Worm (Caenorhabditis elegans): ENCODE results near the gene C53A3.3.

Gene C53A3.3

DNA sequence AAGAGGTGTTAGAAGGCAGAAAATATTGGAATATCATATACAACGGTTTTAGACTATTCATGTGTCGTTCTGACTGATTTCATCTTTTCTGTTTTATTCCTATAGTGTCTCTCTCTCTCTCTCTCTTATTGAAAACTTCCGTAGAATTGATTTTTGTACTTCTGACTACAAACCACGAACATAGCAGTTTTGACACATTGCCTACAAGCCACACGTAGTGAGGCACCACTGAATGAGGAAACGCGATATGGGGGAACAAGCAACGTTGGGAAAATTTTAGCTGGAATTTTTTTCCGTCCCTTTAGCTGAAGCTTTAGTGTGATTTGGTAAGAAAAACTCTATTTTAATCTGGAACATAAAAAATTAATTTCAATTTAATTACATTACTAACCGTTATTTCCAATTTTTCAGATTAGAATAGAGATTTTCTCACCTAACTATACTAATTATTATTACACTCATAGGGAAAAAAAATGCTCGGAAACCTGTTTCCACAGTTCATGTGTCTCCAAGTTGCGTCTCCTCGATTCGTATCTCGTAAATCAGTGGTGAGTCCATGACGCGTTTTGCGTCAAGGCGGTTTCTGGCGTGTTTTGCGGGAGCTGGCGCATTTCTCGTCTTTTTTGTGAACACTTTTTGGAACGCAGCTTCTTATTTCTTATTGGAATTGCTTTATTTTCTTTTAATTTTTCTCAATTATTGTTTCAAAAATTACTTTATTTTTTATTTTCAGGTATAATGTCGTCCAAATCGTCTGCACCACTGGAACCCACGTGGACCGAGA is 34.4 kb downstream of the C53A3.3 start, which contains the start of the genes nhr-142 and F44E7.9 (continued):
- TF ChIP-seq ceh-82 (tag; optimal IDR thresholded peaks at IDR 0.05) (peak; percentile 89 to 90 (median 90)), ets-5 (GFP tag; IDR thresholded peaks at IDR 0.05) (no peak), efl-1 (optimal IDR thresholded peaks at IDR 0.05) (peak; percentile 85 to 88), efl-1 (GFP tag; optimal IDR thresholded peaks at IDR 0.05 in 1 of 2) (peak; percentile 76 to 98), tlp-1 (tag; optimal IDR thresholded peaks at IDR 0.05) (no peak), fkh-10 (GFP tag; optimal IDR thresholded peaks at IDR 0.05) (peak; percentile 77), ceh-63 (GFP tag; optimal IDR thresholded peaks at IDR 0.05) (no peak), aly-2 (tag; optimal IDR thresholded peaks at IDR 0.05) (no peak), dpl-1 (GFP tag; optimal IDR thresholded peaks at IDR 0.05) (peak; percentile 72 to 84 (median 82)), pqm-1 (tag; optimal IDR thresholded peaks at IDR 0.05) (no peak), sup-37 (GFP tag; optimal IDR thresholded peaks at IDR 0.05) (peak; percentile 40), ztf-4 (tag; optimal IDR thresholded peaks at IDR 0.05) (peak; percentile 49), lin-14 (GFP tag; optimal IDR thresholded peaks at IDR 0.05) (peak; percentile 91), mep-1 (tag; optimal IDR thresholded peaks at IDR 0.05) (peak; percentile 91), dsc-1 (tag; optimal IDR thresholded peaks at IDR 0.05) (peak; percentile 79), ama-1 (optimal IDR thresholded peaks at IDR 0.05) (no peak), unc-30 (tag; optimal IDR thresholded peaks at IDR 0.05) (no peak), mef-2 (tag; optimal IDR thresholded peaks at IDR 0.05) (peak; percentile 51), blmp-1 (tag; optimal IDR thresholded peaks at IDR 0.05) (peak; percentile 52), fkh-4 (tag; optimal IDR thresholded peaks at IDR 0.05; ENCODE audit: borderline replicate concordance) (peak; percentile 32), fos-1 (tag; optimal IDR thresholded peaks at IDR 0.05) (peak; percentile 75), nhr-71 (tag; optimal IDR thresholded peaks at IDR 0.05) (peak; percentile 92), grh-1 (GFP tag; IDR thresholded peaks at IDR 0.05) (peak; percentile 68), zag-1 (tag; optimal IDR thresholded peaks at IDR 0.05) (no peak), ces-1 (GFP tag; optimal IDR thresholded peaks at IDR 0.05) (no peak), nhr-76 (tag; optimal IDR thresholded peaks at IDR 0.05) (no peak), nhr-28 (tag; optimal IDR thresholded peaks at IDR 0.05) (no peak), jun-1 (tag; optimal IDR thresholded peaks at IDR 0.05) (peak; percentile 64), zip-4 (GFP tag; optimal IDR thresholded peaks at IDR 0.05) (peak; percentile 38), isw-1 (GFP tag; IDR thresholded peaks at IDR 0.05) (peak; percentile 73), sptf-1 (tag; optimal IDR thresholded peaks at IDR 0.05) (no peak), hlh-4 (tag; optimal IDR thresholded peaks at IDR 0.05) (no peak), egl-27 (tag; optimal IDR thresholded peaks at IDR 0.05) (no peak), lin-39 (tag; optimal IDR thresholded peaks at IDR 0.05) (peak; percentile 60), nhr-77 (tag; optimal IDR thresholded peaks at IDR 0.05) (peak; percentile 71), lin-13 (GFP tag; optimal IDR thresholded peaks at IDR 0.05) (peak; percentile 89), ceh-88 (GFP tag; IDR thresholded peaks at IDR 0.05) (0 out of 2 replicates have a peak, but pooled peaks have one; percentile 15), elt-2 (tag; optimal IDR thresholded peaks at IDR 0.05) (peak; percentile 42), elt-3 (tag; optimal IDR thresholded peaks at IDR 0.05) (peak in 2 of 6 experiments; percentile 42 to 78), ztf-11 (tag; optimal IDR thresholded peaks at IDR 0.05) (peak in 1 of 2 experiments; percentile 75), ceh-8 (GFP tag; optimal IDR thresholded peaks at IDR 0.05) (peak; percentile 66), unc-86 (tag; optimal IDR thresholded peaks at IDR 0.05) (peak; percentile 84), Y116A8C.19 (tag; optimal IDR thresholded peaks at IDR 0.05; ENCODE audit: borderline replicate concordance) (no peak), lir-3 (tag; optimal IDR thresholded peaks at IDR 0.05; ENCODE audit: poor library complexity) (peak; percentile 70), nhr-85 (tag) (peak; percentile 94), nhr-237 (tag; optimal IDR thresholded peaks at IDR 0.05) (peak; percentile 64), nhr-90 (tag; optimal IDR thresholded peaks at IDR 0.05; ENCODE audit: poor library complexity) (peak; percentile 90), nhr-20 (tag; optimal IDR thresholded peaks at IDR 0.05) (peak; percentile 90), mdl-1 (tag; optimal IDR thresholded peaks at IDR 0.05) (peak in 1 of 2 experiments; percentile 55), sox-4 (tag; optimal IDR thresholded peaks at IDR 0.05) (peak; percentile 52), ceh-90 (tag; optimal IDR thresholded peaks at IDR 0.05) (no peak), vab-15 (tag; optimal IDR thresholded peaks at IDR 0.05) (peak; percentile 24)
